Worm (Caenorhabditis elegans) whole organism, L1 larva: ENCODE results near the gene him-10.

Experiments
- C04F5.9 ChIP-seq: sonication (generic microtip); optimal IDR thresholded peaks from 2 replicates; lab custom pipeline; 2016; ENCODE audit warnings: missing genetic modification characterization, missing compliant biosample characterization
- C16A3.4 ChIP-seq: fragments of 150-350 bp; optimal IDR thresholded peaks from 2 replicates; lab custom pipeline; 2014; ENCODE audit warnings: missing biosample characterization, missing genetic modification characterization
- C34B4.2 ChIP-seq: sonication (generic microtip); optimal IDR thresholded peaks from 2 replicates; lab custom pipeline; 2017; ENCODE audit warnings: mild to moderate bottlenecking, missing genetic modification characterization, missing compliant biosample characterization
- Y116A8C.19 ChIP-seq: sonication (generic microtip); optimal IDR thresholded peaks from 2 replicates; lab custom pipeline; 2016; ENCODE audit warnings: missing compliant biosample characterization, missing genetic modification characterization, borderline replicate concordance
- aha-1 ChIP-seq: fragments of 150-350 bp; optimal IDR thresholded peaks from 2 replicates; lab custom pipeline; 2014; ENCODE audit warnings: missing biosample characterization, missing genetic modification characterization
- alr-1 ChIP-seq: fragments of 200-800 bp; sonication (Bioruptor generic); optimal IDR thresholded peaks from 2 replicates; lab custom pipeline; 2018; ENCODE audit warnings: borderline replicate concordance, mild to moderate bottlenecking, missing genetic modification characterization, missing compliant biosample characterization
- aly-2 ChIP-seq: fragments of 150-350 bp; optimal IDR thresholded peaks from 2 replicates; lab custom pipeline; 2014; ENCODE audit warnings: missing biosample characterization, missing genetic modification characterization
- ama-1 ChIP-seq: fragments of 150-350 bp; optimal IDR thresholded peaks from 2 replicates; lab custom pipeline; 2014
- ceh-90 ChIP-seq: sonication (generic microtip); optimal IDR thresholded peaks from 2 replicates; lab custom pipeline; 2016; ENCODE audit warnings: missing genetic modification characterization, missing compliant biosample characterization
- ces-1 ChIP-seq: fragments of 150-350 bp; optimal IDR thresholded peaks from 2 replicates; lab custom pipeline; 2014; ENCODE audit warnings: missing biosample characterization, missing genetic modification reagents, missing genetic modification characterization
- dsc-1 ChIP-seq: sonication (generic microtip); optimal IDR thresholded peaks from 2 replicates; lab custom pipeline; 2016; ENCODE audit warnings: mild to moderate bottlenecking, missing genetic modification characterization, missing compliant biosample characterization
- efl-1 ChIP-seq, 4 experiments: fragments of 150-350 bp; optimal IDR thresholded peaks in 3 of 4; peaks in 1 of 4; 1 replicate in 1 of 4; 2 replicates in 3 of 4; lab custom pipeline; 2014; ENCODE audit warnings: missing biosample characterization in 2 of 4, missing genetic modification characterization in 2 of 4, missing genetic modification reagents in 2 of 4
- efl-3 ChIP-seq: fragments of 200-800 bp; sonication (Bioruptor generic); optimal IDR thresholded peaks from 2 replicates; lab custom pipeline; 2018; ENCODE audit warnings: mild to moderate bottlenecking, missing genetic modification characterization, missing compliant biosample characterization
- egl-13 ChIP-seq: sonication (generic microtip); optimal IDR thresholded peaks from 2 replicates; lab custom pipeline; 2016; ENCODE audit warnings: missing genotype, missing genetic modification reagents, missing genetic modification characterization, missing compliant biosample characterization
- elt-2 ChIP-seq: sonication (generic microtip); optimal IDR thresholded peaks from 2 replicates; lab custom pipeline; 2016; ENCODE audit warnings: missing genetic modification characterization, mild to moderate bottlenecking, inconsistent platforms, missing compliant biosample characterization, missing genetic modification reagents
- fkh-10 ChIP-seq: sonication (generic microtip); optimal IDR thresholded peaks from 2 replicates; lab custom pipeline; 2017; ENCODE audit warnings: missing biosample characterization, missing genetic modification reagents, missing genetic modification characterization
- grh-1 ChIP-seq: fragments of 200-800 bp; sonication (Bioruptor generic); IDR thresholded peaks from 2 replicates; pipeline ENCODE4 v1.3.6; 2022; ENCODE audit warnings: missing genetic modification reagents, missing genetic modification characterization, missing compliant biosample characterization
- hlh-4 ChIP-seq: sonication (generic microtip); optimal IDR thresholded peaks from 2 replicates; lab custom pipeline; 2016; ENCODE audit warnings: mild to moderate bottlenecking, missing genetic modification characterization, missing compliant biosample characterization
- isw-1 ChIP-seq: fragments of 200-800 bp; sonication (Bioruptor generic); IDR thresholded peaks from 2 replicates; pipeline ENCODE4 v1.3.6; 2022; ENCODE audit warnings: missing genetic modification characterization, missing compliant biosample characterization
- lin-13 ChIP-seq: fragments of 150-350 bp; optimal IDR thresholded peaks from 2 replicates; lab custom pipeline; 2014; ENCODE audit warnings: missing biosample characterization, missing genetic modification reagents, missing genetic modification characterization
- lin-14 ChIP-seq: fragments of 200-800 bp; sonication (Bioruptor generic); optimal IDR thresholded peaks from 2 replicates; lab custom pipeline; 2018; ENCODE audit warnings: mild to moderate bottlenecking, missing genetic modification characterization, moderate library complexity, missing compliant biosample characterization
- lir-3 ChIP-seq: sonication (generic microtip); optimal IDR thresholded peaks from 2 replicates; lab custom pipeline; 2016; ENCODE audit warnings: mild to moderate bottlenecking, missing genetic modification characterization, moderate library complexity, missing compliant biosample characterization; ENCODE audit not compliant: poor library complexity
- mdl-1 ChIP-seq, 2 experiments: fragments of 150-350 bp; optimal IDR thresholded peaks; 2 replicates each; lab custom pipeline; 2014 to 2017; ENCODE audit warnings: missing biosample characterization in 2 of 2, missing genetic modification characterization in 2 of 2, inconsistent platforms in 1 of 2
- mef-2 ChIP-seq: fragments of 150-350 bp; optimal IDR thresholded peaks from 2 replicates; lab custom pipeline; 2014; ENCODE audit warnings: missing biosample characterization, missing genetic modification characterization
- nhr-11 ChIP-seq: fragments of 150-350 bp; optimal IDR thresholded peaks from 2 replicates; lab custom pipeline; 2014; ENCODE audit warnings: missing biosample characterization, missing genetic modification characterization
- nhr-237 ChIP-seq: fragments of 150-350 bp; optimal IDR thresholded peaks from 2 replicates; lab custom pipeline; 2014; ENCODE audit warnings: missing biosample characterization, missing genetic modification characterization
- nhr-47 ChIP-seq: sonication (generic microtip); optimal IDR thresholded peaks from 2 replicates; lab custom pipeline; 2016; ENCODE audit warnings: mild to moderate bottlenecking, missing genetic modification characterization, moderate library complexity, missing compliant biosample characterization
- nhr-76 ChIP-seq: sonication (generic microtip); optimal IDR thresholded peaks from 2 replicates; lab custom pipeline; 2017; ENCODE audit warnings: missing biosample characterization, missing genetic modification characterization
- nhr-84 ChIP-seq: sonication (generic microtip); optimal IDR thresholded peaks from 2 replicates; lab custom pipeline; 2017; ENCODE audit warnings: missing biosample characterization, missing genetic modification characterization
- nhr-85 ChIP-seq: sonication (generic microtip); peaks from one replicate; lab custom pipeline; 2016; ENCODE audit warnings: missing genetic modification characterization, inconsistent platforms, missing compliant biosample characterization
- snpc-4 ChIP-seq: fragments of 150-350 bp; optimal IDR thresholded peaks from 2 replicates; lab custom pipeline; 2014; ENCODE audit warnings: missing biosample characterization, missing genetic modification characterization
- snu-23 ChIP-seq: sonication (generic microtip); optimal IDR thresholded peaks from 2 replicates; lab custom pipeline; 2016; ENCODE audit warnings: missing genetic modification characterization, missing compliant biosample characterization
- sptf-1 ChIP-seq: fragments of 150-350 bp; optimal IDR thresholded peaks from 2 replicates; lab custom pipeline; 2014; ENCODE audit warnings: missing biosample characterization, missing genetic modification characterization
- sup-37 ChIP-seq: fragments of 200-800 bp; sonication (Bioruptor generic); optimal IDR thresholded peaks from 2 replicates; lab custom pipeline; 2018; ENCODE audit warnings: mild to moderate bottlenecking, missing genetic modification characterization, missing compliant biosample characterization
- swsn-7 ChIP-seq: sonication (generic microtip); optimal IDR thresholded peaks from 2 replicates; lab custom pipeline; 2016; ENCODE audit warnings: missing genetic modification characterization, missing compliant biosample characterization
- unc-30 ChIP-seq: sonication (generic microtip); optimal IDR thresholded peaks from 2 replicates; lab custom pipeline; 2017; ENCODE audit warnings: missing biosample characterization, missing genetic modification characterization
- unc-62 ChIP-seq: fragments of 150-350 bp; optimal IDR thresholded peaks from 2 replicates; lab custom pipeline; 2014; ENCODE audit warnings: missing biosample characterization, missing genetic modification reagents, missing genetic modification characterization
- unc-86 ChIP-seq: sonication (generic microtip); optimal IDR thresholded peaks from 2 replicates; lab custom pipeline; 2016; ENCODE audit warnings: missing genetic modification characterization, missing compliant biosample characterization
- zag-1 ChIP-seq: fragments of 150-350 bp; optimal IDR thresholded peaks from 2 replicates; lab custom pipeline; 2014; ENCODE audit warnings: missing biosample characterization, missing genetic modification characterization
- zip-4 ChIP-seq: fragments of 200-800 bp; sonication (Bioruptor generic); optimal IDR thresholded peaks from 2 replicates; lab custom pipeline; 2018; ENCODE audit warnings: mild to moderate bottlenecking, missing genetic modification characterization, moderate library complexity, missing compliant biosample characterization
- ztf-4 ChIP-seq: fragments of 150-350 bp; optimal IDR thresholded peaks from 2 replicates; lab custom pipeline; 2014; ENCODE audit warnings: missing biosample characterization, missing genetic modification characterization

him-10 gene

DNA sequence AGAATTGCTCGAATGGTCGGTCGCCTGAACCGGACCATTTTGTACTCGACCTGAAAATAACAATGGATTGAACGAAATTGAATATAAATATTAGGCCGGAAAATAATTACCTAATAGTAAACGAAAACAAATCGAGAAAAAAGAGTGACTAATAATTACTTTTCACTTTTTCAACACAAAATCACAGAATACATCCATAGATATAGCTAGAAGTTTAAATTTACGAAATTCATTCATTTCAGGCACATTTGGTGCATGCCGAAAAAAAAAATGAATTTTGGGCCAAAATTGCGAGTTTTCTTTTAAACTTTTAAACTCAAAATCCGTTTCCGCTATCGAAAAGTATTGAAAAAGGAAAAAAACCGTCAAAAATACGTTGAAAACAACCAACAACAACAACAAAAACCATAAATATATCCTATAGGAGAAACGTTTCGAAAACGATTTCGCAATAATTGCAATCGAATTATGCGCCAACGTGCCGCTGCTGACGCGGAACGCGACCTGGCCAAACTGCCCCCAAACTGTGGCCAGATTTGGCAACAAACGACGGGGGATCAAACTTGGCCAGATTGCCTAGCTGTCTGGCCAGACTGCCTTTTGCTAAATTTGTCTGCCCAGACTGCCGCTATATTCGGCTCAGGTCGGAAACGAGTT, 17.7 kb upstream of the him-10 start, which contains the start of gene Y37B11A.3 (continued):
- peak; percentile 6 for TF ChIP-seq C04F5.9
- TF ChIP-seq sptf-1 = no peak
- TF ChIP-seq mdl-1 (tag; optimal IDR thresholded peaks at IDR 0.05; lab: Kevin White, UChicago) = peak in 1 of 2 experiments; percentile 70
- no peak for TF ChIP-seq ztf-4 (tag; lab: Kevin White, UChicago)
- TF ChIP-seq nhr-237 (tag; lab: Kevin White, UChicago) = no peak
- TF ChIP-seq lir-3 (tag; lab: Kevin White, UChicago) = peak; percentile 59
- no peak for TF ChIP-seq aha-1
- TF ChIP-seq fkh-10 = peak; percentile 11
- TF ChIP-seq ces-1 (GFP tag; lab: Kevin White, UChicago) = no peak
- peak; percentile 70 for TF ChIP-seq snpc-4
- TF ChIP-seq Y116A8C.19 (tag; lab: Kevin White, UChicago) = no peak
- TF ChIP-seq egl-13 (tag; lab: Kevin White, UChicago) = peak; percentile 9
- TF ChIP-seq unc-62 = no peak
- TF ChIP-seq swsn-7 (tag; lab: Kevin White, UChicago) = peak; percentile 81
- no peak for TF ChIP-seq sup-37 (GFP tag; lab: Kevin White, UChicago)
- peak; percentile 78 for TF ChIP-seq dsc-1
- peak; percentile 67 for TF ChIP-seq unc-86 (tag; lab: Kevin White, UChicago)
- TF ChIP-seq nhr-47 (tag; lab: Kevin White, UChicago) = peak; percentile 89
- peak; percentile 100 for TF ChIP-seq zip-4
- TF ChIP-seq nhr-84 (tag; lab: Kevin White, UChicago) = no peak
- TF ChIP-seq zag-1 (tag; lab: Kevin White, UChicago) = no peak
- TF ChIP-seq hlh-4 (tag; lab: Kevin White, UChicago) = no peak
- TF ChIP-seq elt-2 (tag; lab: Kevin White, UChicago) = peak; percentile 29
- no peak for TF ChIP-seq efl-3 (GFP tag; lab: Kevin White, UChicago)
- TF ChIP-seq nhr-76 (tag; lab: Kevin White, UChicago) = no peak
- TF ChIP-seq C16A3.4 = peak; percentile 77
- TF ChIP-seq C34B4.2 (tag; lab: Kevin White, UChicago) = no peak
- peak; percentile 86 for TF ChIP-seq isw-1 (GFP tag; lab: Robert Waterston, UW)
- TF ChIP-seq grh-1 (GFP tag; lab: Robert Waterston, UW) = peak; percentile 63
- TF ChIP-seq aly-2 (tag; lab: Kevin White, UChicago) = peak; percentile 76
- peak; percentile 76 for TF ChIP-seq lin-13 (GFP tag; lab: Kevin White, UChicago)
- no peak for TF ChIP-seq ama-1 (lab: Kevin White, UChicago)
- peak; percentile 85 for TF ChIP-seq snu-23 (GFP tag; lab: Kevin White, UChicago)
- TF ChIP-seq mef-2 (tag; lab: Kevin White, UChicago) = no peak
- TF ChIP-seq nhr-85 = peak; percentile 88
- TF ChIP-seq alr-1 (tag; lab: Kevin White, UChicago) = no peak
- peak; percentile 87 for TF ChIP-seq lin-14 (GFP tag; lab: Kevin White, UChicago)
- no peak for TF ChIP-seq ceh-90 (tag; lab: Kevin White, UChicago)
- no peak for TF ChIP-seq unc-30
- peak; percentile 85 to 86 for TF ChIP-seq efl-1 (optimal IDR thresholded peaks at IDR 0.05; lab: Kevin White, UChicago)
- TF ChIP-seq efl-1 (GFP tag; optimal IDR thresholded peaks at IDR 0.05 in 1 of 2; lab: Kevin White, UChicago) = peak; percentile 81 to 98

- no peak for TF ChIP-seq nhr-11 (tag; lab: Kevin White, UChicago)
- TF ChIP-seq, all 84 proteins: peak for 0
Observed at ce11 chrIII:5790550-5790949, 12.5 kb upstream of the him-10 start, which contains the start of gene rev-3. rev-3 (minus strand) TSS chrIII:5790650.
